Worm (Caenorhabditis elegans): ENCODE results near the gene zfp-2.

zfp-2 gene

ce11 chrII:9566045-9566444 lies 8.6 kb downstream of the zfp-2 start (continued):
- no peak for TF ChIP-seq sup-37 (GFP tag; optimal IDR thresholded peaks at IDR 0.05)
- peak; percentile 11 to 54 for TF ChIP-seq lin-35 (GFP tag; optimal IDR thresholded peaks at IDR 0.05)
- peak; percentile 6 for TF ChIP-seq jun-1 (tag; optimal IDR thresholded peaks at IDR 0.05)
- peak; percentile 36 for TF ChIP-seq mep-1 (tag; optimal IDR thresholded peaks at IDR 0.05)
- no peak for TF ChIP-seq nhr-84 (tag; optimal IDR thresholded peaks at IDR 0.05)
- 0 out of 2 replicates have a peak, but pooled peaks have one; percentile 25 for TF ChIP-seq nhr-19 (GFP tag; conservative IDR thresholded peaks at IDR 0.05)
- TF ChIP-seq elt-3 (tag; optimal IDR thresholded peaks at IDR 0.05) = peak in 1 of 6 experiments; percentile 17
- TF ChIP-seq C16A3.4 (tag; optimal IDR thresholded peaks at IDR 0.05) = peak; percentile 61
- TF ChIP-seq xbp-1 (tag; optimal IDR thresholded peaks at IDR 0.05) = peak; percentile 25
- no peak for TF ChIP-seq lin-39 (tag; optimal IDR thresholded peaks at IDR 0.05)
- peak; percentile 54 for TF ChIP-seq fkh-8 (tag; optimal IDR thresholded peaks at IDR 0.05)
- no peak for TF ChIP-seq sox-4 (tag; optimal IDR thresholded peaks at IDR 0.05)
- peak; percentile 46 for TF ChIP-seq nhr-20 (tag; optimal IDR thresholded peaks at IDR 0.05)
- TF ChIP-seq nhr-77 (tag; optimal IDR thresholded peaks at IDR 0.05) = peak; percentile 17

ce11 chrII:9573412-9573811 lies 16.0 kb downstream of the zfp-2 start:
- TF ChIP-seq irx-1 (tag; optimal IDR thresholded peaks at IDR 0.05) = no peak
- TF ChIP-seq fkh-8 (tag; optimal IDR thresholded peaks at IDR 0.05) = no peak
- TF ChIP-seq nhr-85 (tag) = peak; percentile 80
- no peak for TF ChIP-seq efl-3 (GFP tag; optimal IDR thresholded peaks at IDR 0.05)
- peak; percentile 67 for TF ChIP-seq lin-14 (GFP tag; optimal IDR thresholded peaks at IDR 0.05)
- peak; percentile 6 for TF ChIP-seq swsn-7 (tag; optimal IDR thresholded peaks at IDR 0.05)
- 0 out of 2 replicates have a peak, but pooled peaks have one; percentile 12 for TF ChIP-seq nhr-19 (GFP tag; conservative IDR thresholded peaks at IDR 0.05)
- TF ChIP-seq snu-23 (GFP tag; optimal IDR thresholded peaks at IDR 0.05) = peak; percentile 71
- no peak for TF ChIP-seq C34B4.2 (tag; optimal IDR thresholded peaks at IDR 0.05)
- TF ChIP-seq mef-2 (tag; optimal IDR thresholded peaks at IDR 0.05) = no peak
- TF ChIP-seq elt-3 (tag; optimal IDR thresholded peaks at IDR 0.05) = peak in 1 of 6 experiments; percentile 52
- TF ChIP-seq blmp-1 (tag; optimal IDR thresholded peaks at IDR 0.05) = peak; percentile 54
- TF ChIP-seq nhr-20 (tag; optimal IDR thresholded peaks at IDR 0.05) = peak; percentile 72
- no peak for TF ChIP-seq dpl-1 (GFP tag; optimal IDR thresholded peaks at IDR 0.05)
- TF ChIP-seq nhr-11 (tag; optimal IDR thresholded peaks at IDR 0.05) = no peak
- peak in 1 of 2 experiments; percentile 24 for TF ChIP-seq lin-35 (GFP tag; optimal IDR thresholded peaks at IDR 0.05)
- TF ChIP-seq elt-2 (tag; optimal IDR thresholded peaks at IDR 0.05) = no peak
- peak in 1 of 2 experiments; percentile 32 for TF ChIP-seq lsy-2 (tag; optimal IDR thresholded peaks at IDR 0.05)
- TF ChIP-seq nhr-90 (tag; optimal IDR thresholded peaks at IDR 0.05; ENCODE audit: poor library complexity) = peak; percentile 51
- peak; percentile 47; the same call in 1 of the 2 replicates for TF ChIP-seq grh-1 (GFP tag; IDR thresholded peaks at IDR 0.05)
- no peak for TF ChIP-seq ama-1 (optimal IDR thresholded peaks at IDR 0.05)
- TF ChIP-seq efl-1 (optimal IDR thresholded peaks at IDR 0.05) = no peak
- TF ChIP-seq efl-1 (GFP tag; optimal IDR thresholded peaks at IDR 0.05 in 1 of 2) = peak in 1 of 2 experiments; percentile 59
- TF ChIP-seq mep-1 (tag; optimal IDR thresholded peaks at IDR 0.05) = peak; percentile 2
- peak; percentile 25 for TF ChIP-seq nhr-71 (tag; optimal IDR thresholded peaks at IDR 0.05)
- no peak for TF ChIP-seq lir-3 (tag; optimal IDR thresholded peaks at IDR 0.05; ENCODE audit: poor library complexity)

ce11 chrII:9574406-9574805 lies 17.0 kb downstream of the zfp-2 start:
- no peak for TF ChIP-seq nhr-85 (tag)
- TF ChIP-seq aha-1 (tag; optimal IDR thresholded peaks at IDR 0.05) = no peak
- no peak for TF ChIP-seq lsy-2 (tag; optimal IDR thresholded peaks at IDR 0.05)
- TF ChIP-seq C04F5.9 (tag; optimal IDR thresholded peaks at IDR 0.05) = no peak
- TF ChIP-seq nhr-12 (tag; optimal IDR thresholded peaks at IDR 0.05) = no peak
- no peak for TF ChIP-seq unc-98 (GFP tag; IDR thresholded peaks at IDR 0.05)
- TF ChIP-seq efl-1 (optimal IDR thresholded peaks at IDR 0.05) = no peak
- TF ChIP-seq efl-1 (GFP tag; optimal IDR thresholded peaks at IDR 0.05 in 1 of 2) = peak in 1 of 2 experiments; percentile 65
- TF ChIP-seq nhr-20 (tag; optimal IDR thresholded peaks at IDR 0.05) = no peak
- TF ChIP-seq ets-5 (GFP tag; IDR thresholded peaks at IDR 0.05) = no peak
- no peak for TF ChIP-seq nhr-47 (tag; optimal IDR thresholded peaks at IDR 0.05)
- no peak for TF ChIP-seq skn-1 (tag; optimal IDR thresholded peaks at IDR 0.05)
- TF ChIP-seq nhr-11 (tag; optimal IDR thresholded peaks at IDR 0.05) = no peak
- TF ChIP-seq sox-4 (tag; optimal IDR thresholded peaks at IDR 0.05) = no peak
- no peak for TF ChIP-seq lin-13 (GFP tag; optimal IDR thresholded peaks at IDR 0.05)
- no peak for TF ChIP-seq ztf-11 (tag; optimal IDR thresholded peaks at IDR 0.05)
- TF ChIP-seq swsn-7 (tag; optimal IDR thresholded peaks at IDR 0.05) = no peak
- peak; percentile 46 for TF ChIP-seq lin-14 (GFP tag; optimal IDR thresholded peaks at IDR 0.05)
- TF ChIP-seq zag-1 (tag; optimal IDR thresholded peaks at IDR 0.05) = no peak
- no peak for TF ChIP-seq mef-2 (tag; optimal IDR thresholded peaks at IDR 0.05)
- TF ChIP-seq grh-1 (GFP tag; IDR thresholded peaks at IDR 0.05) = 0 out of 2 replicates have a peak, but pooled peaks have one; percentile 28
- TF ChIP-seq unc-30 (tag; optimal IDR thresholded peaks at IDR 0.05) = no peak
- TF ChIP-seq ama-1 (optimal IDR thresholded peaks at IDR 0.05) = no peak
- TF ChIP-seq hpl-2 (GFP tag; optimal IDR thresholded peaks at IDR 0.05) = no peak
- TF ChIP-seq fkh-8 (tag; optimal IDR thresholded peaks at IDR 0.05) = peak; percentile 22
- TF ChIP-seq vab-15 (tag; optimal IDR thresholded peaks at IDR 0.05) = no peak
- TF ChIP-seq nhr-28 (tag; optimal IDR thresholded peaks at IDR 0.05) = no peak
- no peak for TF ChIP-seq Y116A8C.19 (tag; optimal IDR thresholded peaks at IDR 0.05; ENCODE audit: borderline replicate concordance)

Measured in whole organism, L1 larva.